Worm (Caenorhabditis elegans): Measurements from ENCODE around the gene otpl-5.
"Not testable (repeated sequence)": the region's sequence is repeated elsewhere in the genome, so short reads cannot be mapped to it uniquely, and the experiment has no call there.

Gene otpl-5

ce11 chrV:8525774-8526173, 3.5 kb upstream of the otpl-5 start, which contains the start of gene otpl-6:
TSS of gene otpl-6 (plus strand) at chrV:8526074.
- TF ChIP-seq dao-5 (tag; optimal IDR thresholded peaks at IDR 0.05): no peak
- TF ChIP-seq him-1 (tag; optimal IDR thresholded peaks at IDR 0.05): no peak
- TF ChIP-seq W03F9.2 (tag; optimal IDR thresholded peaks at IDR 0.05): no peak

- not testable (repeated sequence) for TF ChIP-seq dao-5, W03F9.2, him-1 (tag; optimal IDR thresholded peaks at IDR 0.05)
Observed at ce11 chrV:8533067-8533466, 3.7 kb downstream of the otpl-5 start, which contains the start of the genes his-8 and his-7. TSS of gene his-8 (minus strand) at chrV:8533086. TSS of gene his-7 (plus strand) at chrV:8533379.

ce11 chrV:8533916-8534315, 4.6 kb downstream of the otpl-5 start:
- TF ChIP-seq W03F9.2 (tag; optimal IDR thresholded peaks at IDR 0.05) (no peak), dao-5 (tag; optimal IDR thresholded peaks at IDR 0.05) (no peak), him-1 (tag; optimal IDR thresholded peaks at IDR 0.05) (no peak)

- TF ChIP-seq dao-5, W03F9.2, him-1 (tag; optimal IDR thresholded peaks at IDR 0.05): not testable (repeated sequence)
Observed at ce11 chrV:8534534-8535283, 5.4 kb downstream of the otpl-5 start, which contains the start of the genes his-6 and his-5. TSS of gene his-6 (minus strand) at chrV:8534977. TSS of gene his-5 (plus strand) at chrV:8535214.

- TF ChIP-seq him-1 (tag; optimal IDR thresholded peaks at IDR 0.05): no peak
- no peak for TF ChIP-seq dao-5 (tag; optimal IDR thresholded peaks at IDR 0.05)
- TF ChIP-seq W03F9.2 (tag; optimal IDR thresholded peaks at IDR 0.05): no peak
Observed at ce11 chrV:8536213-8536612, 6.9 kb downstream of the otpl-5 start, which contains the start of gene his-39. TSS of gene his-39 (plus strand) at chrV:8536513.

- TF ChIP-seq dao-5 (tag; optimal IDR thresholded peaks at IDR 0.05) (no peak), W03F9.2 (tag; optimal IDR thresholded peaks at IDR 0.05) (no peak), him-1 (tag; optimal IDR thresholded peaks at IDR 0.05) (no peak)
Observed at ce11 chrV:8537031-8537430, 7.7 kb downstream of the otpl-5 start, which contains the start of gene otpl-4. TSS of gene otpl-4 (plus strand) at chrV:8537331.

ce11 chrV:8545531-8546224, 16.4 kb downstream of the otpl-5 start, which contains the start of the genes slc-17.8 and asns-1:
TSS of gene slc-17.8 (minus strand) at chrV:8545581.
TSS of gene asns-1 (plus strand) at chrV:8546174.
- no peak for TF ChIP-seq dao-5 (tag; optimal IDR thresholded peaks at IDR 0.05)
- no peak for TF ChIP-seq W03F9.2 (tag; optimal IDR thresholded peaks at IDR 0.05)
- TF ChIP-seq him-1 (tag; optimal IDR thresholded peaks at IDR 0.05): no peak

ce11 chrV:8548989-8549388, 19.7 kb downstream of the otpl-5 start, which contains the start of gene stdh-4:
TSS of gene stdh-4 (plus strand) at chrV:8549289.
- TF ChIP-seq dao-5 (tag; optimal IDR thresholded peaks at IDR 0.05) (no peak), W03F9.2 (tag; optimal IDR thresholded peaks at IDR 0.05) (no peak), him-1 (tag; optimal IDR thresholded peaks at IDR 0.05) (no peak)

ce11 chrV:8552460-8552859, 23.1 kb downstream of the otpl-5 start, which contains the start of gene acr-15:
TSS of gene acr-15 (plus strand) at chrV:8552695.
- TF ChIP-seq him-1 (tag; optimal IDR thresholded peaks at IDR 0.05): no peak
- no peak for TF ChIP-seq W03F9.2 (tag; optimal IDR thresholded peaks at IDR 0.05)
- no peak for TF ChIP-seq dao-5 (tag; optimal IDR thresholded peaks at IDR 0.05)

ce11 chrV:8555955-8556354, 26.6 kb downstream of the otpl-5 start:
- TF ChIP-seq him-1 (tag; optimal IDR thresholded peaks at IDR 0.05) (no peak), dao-5 (tag; optimal IDR thresholded peaks at IDR 0.05) (no peak)

- no peak for TF ChIP-seq him-1 (tag; optimal IDR thresholded peaks at IDR 0.05)
- TF ChIP-seq W03F9.2 (tag; optimal IDR thresholded peaks at IDR 0.05): no peak
- TF ChIP-seq dao-5 (tag; optimal IDR thresholded peaks at IDR 0.05): no peak
Observed at ce11 chrV:8560916-8561315, 31.6 kb downstream of the otpl-5 start, which contains the start of gene acr-16. TSS of gene acr-16 (plus strand) at chrV:8561216.

ce11 chrV:8565075-8565474, 35.8 kb downstream of the otpl-5 start, which contains the start of gene F25G6.8:
TSS of gene F25G6.8 (minus strand) at chrV:8565175.
- no peak for TF ChIP-seq dao-5 (tag; optimal IDR thresholded peaks at IDR 0.05)
- TF ChIP-seq him-1 (tag; optimal IDR thresholded peaks at IDR 0.05): no peak
- TF ChIP-seq W03F9.2 (tag; optimal IDR thresholded peaks at IDR 0.05): no peak

- no peak for TF ChIP-seq W03F9.2 (tag; optimal IDR thresholded peaks at IDR 0.05)
Observed at ce11 chrV:8569172-8569571, 39.9 kb downstream of the otpl-5 start.

All from whole organism, L4/young adult.